Fruit fly (Drosophila melanogaster) whole organism, pupa: ENCODE data around the gene sesB.

Experiments
- CG10348 ChIP-seq: fragments of 200-800 bp; sonication (Bioruptor generic); IDR thresholded peaks from 2 replicates; pipeline ENCODE4 v1.3.6; 2022; ENCODE audit warnings: missing biosample characterization, missing genetic modification characterization
- CG12605 ChIP-seq: fragments of 200-800 bp; sonication (Bioruptor generic); IDR thresholded peaks from 2 replicates; pipeline ENCODE4 v1.3.6; 2022; ENCODE audit warnings: missing biosample characterization, missing genetic modification characterization
- CG14655 ChIP-seq: fragments of 200-800 bp; sonication (Bioruptor generic); optimal IDR thresholded peaks from 3 replicates; lab custom pipeline; 2017; ENCODE audit warnings: mild to moderate bottlenecking, missing biosample characterization, missing genetic modification reagents, missing genetic modification characterization
- CG15710 ChIP-seq: fragments of 200-800 bp; sonication (Bioruptor generic); optimal IDR thresholded peaks from 2 replicates; lab custom pipeline; 2018; ENCODE audit warnings: missing biosample characterization, mild to moderate bottlenecking, missing genetic modification characterization, moderate library complexity
- CG17806 ChIP-seq: fragments of 200-800 bp; sonication (Bioruptor generic); optimal IDR thresholded peaks from 2 replicates; lab custom pipeline; 2018; ENCODE audit warnings: missing biosample characterization, mild to moderate bottlenecking, missing genetic modification characterization, moderate library complexity
- CG32121 ChIP-seq: fragments of 200-800 bp; sonication (Bioruptor generic); IDR thresholded peaks from 2 replicates; pipeline ENCODE4 v1.3.6; 2022; ENCODE audit warnings: missing biosample characterization, missing genetic modification characterization
- CG34367 ChIP-seq: fragments of 200-800 bp; sonication (Bioruptor generic); optimal IDR thresholded peaks from 2 replicates; lab custom pipeline; 2018; ENCODE audit warnings: missing biosample characterization, mild to moderate bottlenecking, missing genetic modification characterization
- CG4496 ChIP-seq: fragments of 200-800 bp; sonication (Bioruptor generic); IDR thresholded peaks from 3 replicates; pipeline ENCODE4 v1.3.6; 2022; ENCODE audit warnings: missing biosample characterization, missing genetic modification characterization
- CG8159 ChIP-seq: fragments of 200-800 bp; sonication (Bioruptor generic); optimal IDR thresholded peaks from 3 replicates; lab custom pipeline; 2018; ENCODE audit warnings: missing biosample characterization, mild to moderate bottlenecking, missing genetic modification characterization, moderate library complexity
- CG8301 ChIP-seq: fragments of 200-800 bp; sonication (Bioruptor generic); optimal IDR thresholded peaks from 2 replicates; lab custom pipeline; 2018; ENCODE audit warnings: missing biosample characterization, mild to moderate bottlenecking, missing genetic modification characterization
- CG9948 ChIP-seq: fragments of 200-800 bp; sonication (Bioruptor generic); optimal IDR thresholded peaks from 2 replicates; lab custom pipeline; 2018; ENCODE audit warnings: missing biosample characterization, mild to moderate bottlenecking, missing genetic modification characterization, moderate library complexity
- D1 ChIP-seq: fragments of 200-800 bp; sonication (Bioruptor generic); optimal IDR thresholded peaks from 2 replicates; lab custom pipeline; 2018; ENCODE audit warnings: missing biosample characterization, mild to moderate bottlenecking, missing genetic modification characterization, moderate library complexity
- EcR ChIP-seq: fragments of 200-800 bp; sonication (Bioruptor generic); optimal IDR thresholded peaks from 3 replicates; lab custom pipeline; 2019; ENCODE audit warnings: missing biosample characterization, missing genetic modification characterization, mild to moderate bottlenecking, moderate library complexity, missing genetic modification reagents
- Ets98B ChIP-seq: fragments of 200-800 bp; sonication (Bioruptor generic); IDR thresholded peaks from 2 replicates; pipeline ENCODE4 v1.3.6; 2022; ENCODE audit warnings: missing biosample characterization, missing genetic modification characterization
- Pif1A ChIP-seq: fragments of 200-800 bp; sonication (Bioruptor generic); optimal IDR thresholded peaks from 3 replicates; lab custom pipeline; 2016; ENCODE audit warnings: missing biosample characterization, missing genetic modification characterization
- Pif1B ChIP-seq: fragments of 200-800 bp; sonication (Bioruptor generic); optimal IDR thresholded peaks from 3 replicates; lab custom pipeline; 2016; ENCODE audit warnings: missing biosample characterization, missing genetic modification characterization
- Snoo ChIP-seq: fragments of 200-800 bp; sonication (Bioruptor generic); optimal IDR thresholded peaks from 3 replicates; lab custom pipeline; 2017; ENCODE audit warnings: missing biosample characterization, mild to moderate bottlenecking, missing genetic modification characterization, inconsistent platforms
- fd96Ca ChIP-seq: fragments of 200-800 bp; sonication (Bioruptor generic); IDR thresholded peaks from 3 replicates; pipeline ENCODE4 v1.3.6; 2022; ENCODE audit warnings: missing biosample characterization, missing genetic modification characterization
- gl ChIP-seq: fragments of 200-800 bp; sonication (Bioruptor generic); optimal IDR thresholded peaks from 2 replicates; lab custom pipeline; 2018; ENCODE audit warnings: missing biosample characterization, mild to moderate bottlenecking, missing genetic modification characterization
- rn ChIP-seq: fragments of 200-800 bp; sonication (Bioruptor generic); IDR thresholded peaks from 2 replicates; pipeline ENCODE4 v1.3.6; 2022; ENCODE audit warnings: missing biosample characterization, missing genetic modification characterization

The sesB gene

dm6 chrX:10756026-10756561 lies 30.7 kb downstream of the sesB start:
- TF ChIP-seq EcR (GFP tag; lab: Kevin White, UChicago) (no peak), CG9948 (tag; lab: Kevin White, UChicago) (peak; percentile 13), CG17806 (peak; percentile 18), CG8159 (tag; lab: Kevin White, UChicago) (peak; percentile 70), CG14655 (GFP tag; lab: Kevin White, UChicago) (no peak), CG8301 (tag; lab: Kevin White, UChicago) (peak; percentile 4), CG15710 (peak; percentile 12)

- no peak for TF ChIP-seq fd96Ca
Measured at dm6 chrX:10751777-10752176, 35.0 kb downstream of the sesB start.

- TF ChIP-seq CG17806 (peak; percentile 5), Pif1A (GFP tag; lab: Kevin White, UChicago) (no peak)
Measured at dm6 chrX:10750676-10751075, 36.1 kb downstream of the sesB start.

- TF ChIP-seq CG14655 (GFP tag; lab: Kevin White, UChicago) (no peak), CG10348 (GFP tag; lab: Robert Waterston, UW) (no peak), Pif1B (GFP tag; lab: Kevin White, UChicago) (no peak), fd96Ca (no peak), CG4496 (GFP tag; lab: Robert Waterston, UW) (no peak), CG15710 (no peak), D1 (no peak), CG9948 (tag; lab: Kevin White, UChicago) (no peak), CG32121 (GFP tag; lab: Robert Waterston, UW) (no peak), gl (tag; lab: Kevin White, UChicago) (no peak), rn (GFP tag; lab: Robert Waterston, UW) (no peak), Pif1A (GFP tag; lab: Kevin White, UChicago) (no peak), CG12605 (no peak), Ets98B (GFP tag; lab: Robert Waterston, UW) (no peak), CG8159 (tag; lab: Kevin White, UChicago) (no peak), CG17806 (no peak), EcR (GFP tag; lab: Kevin White, UChicago) (no peak), CG8301 (tag; lab: Kevin White, UChicago) (no peak)
- TF ChIP-seq, all 21 proteins: peak for 0
Measured at dm6 chrX:10748647-10749046, 38.1 kb downstream of the sesB start.

dm6 chrX:10745590-10745953 lies 41.2 kb downstream of the sesB start:
- TF ChIP-seq EcR (GFP tag; lab: Kevin White, UChicago) (peak; percentile 87), Pif1A (GFP tag; lab: Kevin White, UChicago) (no peak), fd96Ca (no peak)
- TF ChIP-seq, all 21 proteins: peak for 1

- peak; percentile 42; the same call in 1 of the 2 replicates for TF ChIP-seq CG32121 (GFP tag; lab: Robert Waterston, UW)
- peak; percentile 49 for TF ChIP-seq Ets98B (GFP tag; lab: Robert Waterston, UW)
- TF ChIP-seq CG8159 (tag; lab: Kevin White, UChicago), result peak; percentile 8
- no peak for TF ChIP-seq CG14655 (GFP tag; lab: Kevin White, UChicago)
- no peak for TF ChIP-seq CG34367 (tag; lab: Kevin White, UChicago)
- peak; percentile 8; the same call in 1 of the 2 replicates for TF ChIP-seq rn (GFP tag; lab: Robert Waterston, UW)
- no peak for TF ChIP-seq CG9948 (tag; lab: Kevin White, UChicago)
- peak; percentile 2 for TF ChIP-seq CG15710
- TF ChIP-seq CG12605, result peak; percentile 59
- TF ChIP-seq D1, result no peak
- TF ChIP-seq CG4496 (GFP tag; lab: Robert Waterston, UW), result peak; percentile 58; the same call in 2 of the 3 replicates
- peak; percentile 23; the same call in 1 of the 3 replicates for TF ChIP-seq fd96Ca
Measured at dm6 chrX:10744773-10745589, 41.8 kb downstream of the sesB start, which contains the start of gene stx. Gene stx (minus strand): TSS chrX:10744943.

dm6 chrX:10744315-10744767 lies 42.4 kb downstream of the sesB start, which contains the start of gene ras:
Gene ras (plus strand): TSS chrX:10744502.
- no peak for TF ChIP-seq CG32121 (GFP tag; lab: Robert Waterston, UW)
- TF ChIP-seq CG9948 (tag; lab: Kevin White, UChicago), result no peak
- no peak for TF ChIP-seq CG10348 (GFP tag; lab: Robert Waterston, UW)
- no peak for TF ChIP-seq Ets98B (GFP tag; lab: Robert Waterston, UW)
- no peak for TF ChIP-seq Snoo (tag; lab: Kevin White, UChicago)
- TF ChIP-seq CG8301 (tag; lab: Kevin White, UChicago), result no peak
- no peak for TF ChIP-seq CG17806
- no peak for TF ChIP-seq CG4496 (GFP tag; lab: Robert Waterston, UW)
- TF ChIP-seq CG15710, result no peak
- TF ChIP-seq Pif1A (GFP tag; lab: Kevin White, UChicago), result no peak
- no peak for TF ChIP-seq Pif1B (GFP tag; lab: Kevin White, UChicago)
- no peak for TF ChIP-seq gl (tag; lab: Kevin White, UChicago)
- TF ChIP-seq D1, result no peak
- no peak for TF ChIP-seq CG34367 (tag; lab: Kevin White, UChicago)
- TF ChIP-seq CG12605, result no peak
